Worm (Caenorhabditis elegans) whole organism, young adult: ENCODE results near the gene F28C6.8.

Experiments
- C06A6.2 ChIP-seq: fragments of 200-800 bp; sonication (Bioruptor generic); conservative IDR thresholded peaks from 2 replicates; pipeline ENCODE4 v1.3.6; 2022; ENCODE audit warnings: missing genetic modification characterization, missing compliant biosample characterization
- F37B4.10 ChIP-seq: fragments of 200-800 bp; sonication (Bioruptor generic); IDR thresholded peaks from 2 replicates; pipeline ENCODE4 v1.3.6; 2022; ENCODE audit warnings: missing genetic modification characterization, missing compliant biosample characterization
- F57A8.1 ChIP-seq: fragments of 200-800 bp; sonication (Bioruptor generic); optimal IDR thresholded peaks from 2 replicates; lab custom pipeline; 2018; ENCODE audit warnings: mild to moderate bottlenecking, missing genetic modification characterization, moderate library complexity, missing compliant biosample characterization
- F57C9.4 ChIP-seq: sonication (generic microtip); optimal IDR thresholded peaks from 2 replicates; lab custom pipeline; 2017; ENCODE audit warnings: mild to moderate bottlenecking, missing genetic modification characterization, missing compliant biosample characterization
- Y53G8AR.9 ChIP-seq: fragments of 200-800 bp; sonication (Bioruptor generic); conservative IDR thresholded peaks from 2 replicates; pipeline ENCODE4 v1.3.6; 2022; ENCODE audit warnings: missing genetic modification reagents, missing genetic modification characterization, missing compliant biosample characterization
- akir-1 ChIP-seq: fragments of 200-800 bp; sonication (Bioruptor generic); optimal IDR thresholded peaks from 2 replicates; lab custom pipeline; 2018; ENCODE audit warnings: mild to moderate bottlenecking, missing genetic modification characterization, moderate library complexity, missing compliant biosample characterization
- aptf-3 ChIP-seq: fragments of 200-800 bp; sonication (Bioruptor generic); IDR thresholded peaks from 2 replicates; pipeline ENCODE4 v1.3.6; 2022; ENCODE audit warnings: missing genetic modification characterization, missing compliant biosample characterization
- attf-5 ChIP-seq: fragments of 200-800 bp; sonication (Bioruptor generic); optimal IDR thresholded peaks from 2 replicates; lab custom pipeline; 2018; ENCODE audit warnings: mild to moderate bottlenecking, missing genetic modification characterization, missing compliant biosample characterization
- attf-6 ChIP-seq: fragments of 200-800 bp; sonication (Bioruptor generic); IDR thresholded peaks from 2 replicates; pipeline ENCODE4 v1.3.6; 2022; ENCODE audit warnings: missing genetic modification reagents, missing genetic modification characterization, missing compliant biosample characterization
- bed-2 ChIP-seq: fragments of 200-800 bp; sonication (Bioruptor generic); IDR thresholded peaks from 2 replicates; pipeline ENCODE4 v1.3.6; 2022; ENCODE audit warnings: missing genetic modification reagents, missing genetic modification characterization, missing compliant biosample characterization
- ccch-3 ChIP-seq: fragments of 200-800 bp; sonication (Bioruptor generic); optimal IDR thresholded peaks from 2 replicates; lab custom pipeline; 2018; ENCODE audit warnings: mild to moderate bottlenecking, missing genetic modification characterization, missing compliant biosample characterization
- ceh-79 ChIP-seq: sonication (generic microtip); optimal IDR thresholded peaks from 2 replicates; lab custom pipeline; 2017; ENCODE audit warnings: mild to moderate bottlenecking, missing genetic modification characterization, missing compliant biosample characterization
- die-1 ChIP-seq: sonication (generic microtip); optimal IDR thresholded peaks from 2 replicates; lab custom pipeline; 2016; ENCODE audit warnings: missing genotype, mild to moderate bottlenecking, missing genetic modification characterization, missing compliant biosample characterization
- dpff-1 ChIP-seq: sonication (generic microtip); optimal IDR thresholded peaks from 2 replicates; lab custom pipeline; 2017; ENCODE audit warnings: mild to moderate bottlenecking, missing genetic modification characterization, missing compliant biosample characterization
- efl-1 ChIP-seq: fragments of 150-350 bp; optimal IDR thresholded peaks from 2 replicates; lab custom pipeline; 2014; ENCODE audit warnings: missing biosample characterization, missing genetic modification reagents, missing genetic modification characterization
- egl-44 ChIP-seq: fragments of 200-800 bp; sonication (Bioruptor generic); IDR thresholded peaks from 2 replicates; pipeline ENCODE4 v1.3.6; 2022; ENCODE audit warnings: missing genetic modification reagents, missing genetic modification characterization, missing compliant biosample characterization
- ekl-4 ChIP-seq: fragments of 200-800 bp; sonication (Bioruptor generic); IDR thresholded peaks from 2 replicates; pipeline ENCODE4 v1.3.6; 2022; ENCODE audit warnings: missing genetic modification reagents, missing genetic modification characterization, missing compliant biosample characterization
- hmg-1.2 ChIP-seq: fragments of 200-800 bp; sonication (Bioruptor generic); IDR thresholded peaks from 2 replicates; pipeline ENCODE4 v1.3.6; 2022; ENCODE audit warnings: missing genetic modification reagents, missing genetic modification characterization, missing compliant biosample characterization
- let-526 ChIP-seq: fragments of 200-800 bp; sonication (Bioruptor generic); IDR thresholded peaks from 2 replicates; pipeline ENCODE4 v1.3.6; 2022; ENCODE audit warnings: missing genetic modification reagents, missing genetic modification characterization, missing compliant biosample characterization
- let-607 ChIP-seq, 2 experiments: fragments of 200-800 bp in 1 of 2; sonication (Bioruptor generic) in 1 of 2; sonication (generic microtip) in 1 of 2; optimal IDR thresholded peaks; 2 replicates each; lab custom pipeline; 2016 to 2018; ENCODE audit warnings: mild to moderate bottlenecking in 2 of 2, missing compliant biosample characterization in 2 of 2, missing genetic modification characterization in 2 of 2, moderate library complexity in 2 of 2, missing genotype in 1 of 2
- lin-40 ChIP-seq: sonication (generic microtip); optimal IDR thresholded peaks from 2 replicates; lab custom pipeline; 2016; ENCODE audit warnings: missing genetic modification characterization, mild to moderate bottlenecking, missing compliant biosample characterization, missing genotype, missing genetic modification reagents
- mel-28 ChIP-seq: sonication (generic microtip); optimal IDR thresholded peaks from 2 replicates; lab custom pipeline; 2016; ENCODE audit warnings: borderline replicate concordance, mild to moderate bottlenecking, missing genetic modification characterization, missing compliant biosample characterization
- mxl-1 ChIP-seq: sonication (generic microtip); optimal IDR thresholded peaks from 2 replicates; lab custom pipeline; 2016; ENCODE audit warnings: missing genetic modification characterization, missing compliant biosample characterization
- nhr-120 ChIP-seq: fragments of 200-800 bp; sonication (Bioruptor generic); IDR thresholded peaks from 2 replicates; pipeline ENCODE4 v1.3.6; 2022; ENCODE audit warnings: missing genetic modification characterization, missing compliant biosample characterization
- nhr-27 ChIP-seq: fragments of 200-800 bp; sonication (Bioruptor generic); optimal IDR thresholded peaks from 2 replicates; lab custom pipeline; 2018; ENCODE audit warnings: mild to moderate bottlenecking, missing genetic modification characterization, moderate library complexity, missing compliant biosample characterization
- nhr-90 ChIP-seq: sonication (generic microtip); optimal IDR thresholded peaks from 2 replicates; lab custom pipeline; 2016; ENCODE audit warnings: missing genotype, mild to moderate bottlenecking, missing genetic modification characterization, missing compliant biosample characterization
- rec-8 ChIP-seq, 2 experiments: sonication (generic microtip); optimal IDR thresholded peaks; 2 replicates each; lab custom pipeline; 2016; ENCODE audit warnings: mild to moderate bottlenecking in 2 of 2, missing genetic modification characterization in 2 of 2, missing genetic modification reagents in 2 of 2, missing genotype in 2 of 2, missing biosample characterization in 1 of 2, missing compliant biosample characterization in 1 of 2, moderate library complexity in 1 of 2
- snpc-1.1 ChIP-seq: sonication (generic microtip); optimal IDR thresholded peaks from 2 replicates; lab custom pipeline; 2017; ENCODE audit warnings: missing genetic modification characterization, mild to moderate bottlenecking, missing compliant biosample characterization, antibody characterized with exemption, moderate library complexity, missing genotype, missing genetic modification reagents; ENCODE audit not compliant: insufficient read depth
- snpc-1.3 ChIP-seq: sonication (generic microtip); optimal IDR thresholded peaks from 2 replicates; lab custom pipeline; 2017; ENCODE audit warnings: missing genetic modification characterization, mild to moderate bottlenecking, missing compliant biosample characterization, antibody characterized with exemption, moderate library complexity, missing genotype, missing genetic modification reagents; ENCODE audit not compliant: insufficient read depth
- somi-1 ChIP-seq: fragments of 200-800 bp; sonication (Bioruptor generic); optimal IDR thresholded peaks from 2 replicates; lab custom pipeline; 2018; ENCODE audit warnings: mild to moderate bottlenecking, missing genetic modification characterization, missing compliant biosample characterization
- xnd-1 ChIP-seq: sonication (generic microtip); optimal IDR thresholded peaks from 2 replicates; lab custom pipeline; 2016; ENCODE audit warnings: missing genotype, missing genetic modification reagents, missing genetic modification characterization, missing compliant biosample characterization
- ztf-22 ChIP-seq: fragments of 200-800 bp; sonication (Bioruptor generic); optimal IDR thresholded peaks from 2 replicates; lab custom pipeline; 2018; ENCODE audit warnings: mild to moderate bottlenecking, missing genetic modification characterization, moderate library complexity, missing compliant biosample characterization
- ztf-26 ChIP-seq: sonication (generic microtip); optimal IDR thresholded peaks from 2 replicates; lab custom pipeline; 2017; ENCODE audit warnings: missing genetic modification characterization, missing compliant biosample characterization
- ztf-28 ChIP-seq: fragments of 200-800 bp; sonication (Bioruptor generic); IDR thresholded peaks from 2 replicates; pipeline ENCODE4 v1.3.6; 2022; ENCODE audit warnings: missing genetic modification reagents, missing genetic modification characterization, missing compliant biosample characterization
- ztf-3 ChIP-seq: fragments of 200-800 bp; sonication (Bioruptor generic); optimal IDR thresholded peaks from 2 replicates; lab custom pipeline; 2018; ENCODE audit warnings: mild to moderate bottlenecking, missing genetic modification characterization, missing compliant biosample characterization

The F28C6.8 gene

ce11 chrII:8626598-8626997, 19.9 kb downstream of the F28C6.8 start:
- TF ChIP-seq aptf-3 (GFP tag; lab: Robert Waterston, UW), result no peak
- TF ChIP-seq ztf-28, result no peak
- TF ChIP-seq ekl-4 (GFP tag; lab: Robert Waterston, UW), result no peak
- no peak for TF ChIP-seq akir-1
- no peak for TF ChIP-seq snpc-1.1 (tag; lab: Kevin White, UChicago)
- TF ChIP-seq efl-1 (GFP tag; lab: Kevin White, UChicago), result no peak
- TF ChIP-seq ztf-22 (GFP tag; lab: Kevin White, UChicago), result no peak
- TF ChIP-seq F57A8.1 (GFP tag; lab: Kevin White, UChicago), result no peak
- TF ChIP-seq mxl-1 (tag; lab: Kevin White, UChicago), result no peak
- no peak for TF ChIP-seq nhr-90 (tag; lab: Kevin White, UChicago)
- TF ChIP-seq ccch-3 (GFP tag; lab: Kevin White, UChicago), result no peak
- no peak for TF ChIP-seq dpff-1 (tag; lab: Kevin White, UChicago)
- no peak for TF ChIP-seq hmg-1.2 (GFP tag; lab: Robert Waterston, UW)
- no peak for TF ChIP-seq lin-40
- no peak for TF ChIP-seq nhr-120 (GFP tag; lab: Robert Waterston, UW)
- no peak for TF ChIP-seq bed-2 (GFP tag; lab: Robert Waterston, UW)
- TF ChIP-seq, all 124 proteins: peak for 0

ce11 chrII:8627907-8628306, 21.3 kb downstream of the F28C6.8 start:
- TF ChIP-seq ztf-3, result no peak
- TF ChIP-seq mel-28, result no peak
- no peak for TF ChIP-seq attf-5 (GFP tag; lab: Kevin White, UChicago)
- TF ChIP-seq F57C9.4, result no peak
- TF ChIP-seq egl-44, result no peak

- no peak for TF ChIP-seq Y53G8AR.9 (GFP tag; lab: Robert Waterston, UW)
- no peak for TF ChIP-seq die-1 (tag; lab: Kevin White, UChicago)
- TF ChIP-seq somi-1, result no peak
- TF ChIP-seq F37B4.10 (GFP tag; lab: Robert Waterston, UW), result no peak
- TF ChIP-seq efl-1 (GFP tag; lab: Kevin White, UChicago), result no peak
- TF ChIP-seq let-607 (tag; optimal IDR thresholded peaks at IDR 0.05; lab: Kevin White, UChicago), result no peak
- no peak for TF ChIP-seq nhr-90 (tag; lab: Kevin White, UChicago)
- TF ChIP-seq rec-8 (tag; optimal IDR thresholded peaks at IDR 0.05; lab: Kevin White, UChicago), result no peak
- TF ChIP-seq mel-28, result no peak
- no peak for TF ChIP-seq ceh-79 (tag; lab: Kevin White, UChicago)
- no peak for TF ChIP-seq attf-6 (GFP tag; lab: Robert Waterston, UW)
- no peak for TF ChIP-seq ztf-26
- TF ChIP-seq mxl-1 (tag; lab: Kevin White, UChicago), result no peak
- no peak for TF ChIP-seq attf-5 (GFP tag; lab: Kevin White, UChicago)
- TF ChIP-seq nhr-27 (tag; lab: Kevin White, UChicago), result no peak
- TF ChIP-seq C06A6.2, result no peak
- no peak for TF ChIP-seq xnd-1 (tag; lab: Kevin White, UChicago)
- no peak for TF ChIP-seq snpc-1.3 (tag; lab: Kevin White, UChicago)
- no peak for TF ChIP-seq let-526 (GFP tag; lab: Robert Waterston, UW)
Measured at ce11 chrII:8630088-8630487, 23.4 kb downstream of the F28C6.8 start, which contains the start of gene T22C8.6. T22C8.6 (minus strand) TSS chrII:8630281.
